Worm (Caenorhabditis elegans) whole organism, late embryonic: ENCODE data around the gene ZC190.4.

Experiments
- C38D4.7 ChIP-seq: fragments of 200-800 bp; sonication (Bioruptor generic); optimal IDR thresholded peaks from 2 replicates; lab custom pipeline; 2018; ENCODE audit warnings: mild to moderate bottlenecking, missing genetic modification characterization, moderate library complexity, missing compliant biosample characterization
- K02D7.2 ChIP-seq: sonication (generic microtip); optimal IDR thresholded peaks from 2 replicates; lab custom pipeline; 2017; ENCODE audit warnings: mild to moderate bottlenecking, missing genetic modification characterization, missing compliant biosample characterization
- K09A11.1 ChIP-seq: sonication (generic microtip); optimal IDR thresholded peaks from 2 replicates; lab custom pipeline; 2017; ENCODE audit warnings: antibody characterized with exemption, mild to moderate bottlenecking, missing genetic modification characterization, missing compliant biosample characterization; ENCODE audit not compliant: insufficient read depth
- T23F11.4 ChIP-seq: fragments of 200-800 bp; sonication (Bioruptor generic); optimal IDR thresholded peaks from 2 replicates; lab custom pipeline; 2018; ENCODE audit warnings: mild to moderate bottlenecking, missing genetic modification characterization, missing compliant biosample characterization
- ama-1 ChIP-seq: fragments of 150-350 bp; optimal IDR thresholded peaks from 2 replicates; lab custom pipeline; 2014
- ceh-14 ChIP-seq: sonication (generic microtip); optimal IDR thresholded peaks from 2 replicates; lab custom pipeline; 2016; ENCODE audit warnings: missing genotype, missing genetic modification characterization, missing compliant biosample characterization
- ceh-19 ChIP-seq: fragments of 200-800 bp; sonication (Bioruptor generic); optimal IDR thresholded peaks from 2 replicates; lab custom pipeline; 2018; ENCODE audit warnings: mild to moderate bottlenecking, missing genetic modification characterization, missing compliant biosample characterization
- ceh-2 ChIP-seq: sonication (generic microtip); optimal IDR thresholded peaks from 2 replicates; lab custom pipeline; 2016; ENCODE audit warnings: missing genotype, missing genetic modification characterization, missing compliant biosample characterization
- ceh-22 ChIP-seq: sonication (generic microtip); optimal IDR thresholded peaks from 2 replicates; lab custom pipeline; 2017; ENCODE audit warnings: missing biosample characterization, missing genetic modification characterization
- ceh-30 ChIP-seq: fragments of 150-350 bp; optimal IDR thresholded peaks from 2 replicates; lab custom pipeline; 2014; ENCODE audit warnings: missing biosample characterization, missing genetic modification characterization
- ceh-31 ChIP-seq: sonication (generic microtip); optimal IDR thresholded peaks from 2 replicates; lab custom pipeline; 2016; ENCODE audit warnings: missing genetic modification characterization, missing compliant biosample characterization
- ceh-34 ChIP-seq: sonication (generic microtip); optimal IDR thresholded peaks from 2 replicates; lab custom pipeline; 2016; ENCODE audit warnings: mild to moderate bottlenecking, missing genetic modification characterization, missing compliant biosample characterization
- ceh-48 ChIP-seq: sonication (generic microtip); optimal IDR thresholded peaks from 2 replicates; lab custom pipeline; 2016; ENCODE audit warnings: missing genetic modification characterization, inconsistent platforms, missing compliant biosample characterization
- ceh-6 ChIP-seq: fragments of 200-800 bp; sonication (Bioruptor generic); optimal IDR thresholded peaks from 2 replicates; lab custom pipeline; 2018; ENCODE audit warnings: mild to moderate bottlenecking, missing genetic modification characterization, missing compliant biosample characterization
- ceh-9 ChIP-seq: sonication (generic microtip); optimal IDR thresholded peaks from 2 replicates; lab custom pipeline; 2016; ENCODE audit warnings: mild to moderate bottlenecking, missing genetic modification characterization, inconsistent platforms, missing compliant biosample characterization
- che-1 ChIP-seq: sonication (generic microtip); optimal IDR thresholded peaks from 2 replicates; lab custom pipeline; 2016; ENCODE audit warnings: mild to moderate bottlenecking, missing genetic modification characterization, missing compliant biosample characterization
- dve-1 ChIP-seq: sonication (generic microtip); optimal IDR thresholded peaks from 2 replicates; lab custom pipeline; 2017; ENCODE audit warnings: antibody characterized with exemption, mild to moderate bottlenecking, missing genetic modification characterization, missing compliant biosample characterization
- elt-2 ChIP-seq: sonication (generic microtip); optimal IDR thresholded peaks from 2 replicates; lab custom pipeline; 2016; ENCODE audit warnings: missing genetic modification reagents, missing genetic modification characterization, missing compliant biosample characterization
- eyg-1 ChIP-seq: sonication (generic microtip); optimal IDR thresholded peaks from 2 replicates; lab custom pipeline; 2016; ENCODE audit warnings: missing genotype, missing genetic modification characterization, missing compliant biosample characterization
- fax-1 ChIP-seq: sonication (generic microtip); optimal IDR thresholded peaks from 2 replicates; lab custom pipeline; 2016; ENCODE audit warnings: missing genotype, missing genetic modification characterization, missing compliant biosample characterization
- fkh-10 ChIP-seq: fragments of 150-350 bp; optimal IDR thresholded peaks from 2 replicates; lab custom pipeline; 2014; ENCODE audit warnings: missing biosample characterization, missing genetic modification reagents, missing genetic modification characterization
- gmeb-2 ChIP-seq: sonication (generic microtip); optimal IDR thresholded peaks from 2 replicates; lab custom pipeline; 2016; ENCODE audit warnings: missing genetic modification characterization, inconsistent platforms, missing compliant biosample characterization
- hlh-13 ChIP-seq: fragments of 200-800 bp; sonication (Bioruptor generic); optimal IDR thresholded peaks from 2 replicates; lab custom pipeline; 2018; ENCODE audit warnings: mild to moderate bottlenecking, missing genetic modification characterization, missing compliant biosample characterization
- hlh-15 ChIP-seq: sonication (generic microtip); optimal IDR thresholded peaks from 2 replicates; lab custom pipeline; 2016; ENCODE audit warnings: missing genetic modification characterization, missing compliant biosample characterization
- hlh-6 ChIP-seq: sonication (generic microtip); optimal IDR thresholded peaks from 2 replicates; lab custom pipeline; 2016; ENCODE audit warnings: missing genotype, missing genetic modification characterization, missing compliant biosample characterization
- hlh-8 ChIP-seq: sonication (generic microtip); optimal IDR thresholded peaks from 2 replicates; lab custom pipeline; 2016; ENCODE audit warnings: missing genotype, missing genetic modification characterization, missing compliant biosample characterization
- lim-6 ChIP-seq: sonication (generic microtip); optimal IDR thresholded peaks from 2 replicates; lab custom pipeline; 2016; ENCODE audit warnings: missing genetic modification characterization, missing compliant biosample characterization
- lin-11 ChIP-seq: fragments of 200-800 bp; sonication (Bioruptor generic); optimal IDR thresholded peaks from 2 replicates; lab custom pipeline; 2018; ENCODE audit warnings: mild to moderate bottlenecking, missing genetic modification characterization, missing compliant biosample characterization
- nfya-1 ChIP-seq: sonication (generic microtip); optimal IDR thresholded peaks from 2 replicates; lab custom pipeline; 2017; ENCODE audit warnings: missing genetic modification characterization, mild to moderate bottlenecking, missing compliant biosample characterization, antibody characterized with exemption, moderate library complexity
- nhr-232 ChIP-seq: sonication (generic microtip); optimal IDR thresholded peaks from 2 replicates; lab custom pipeline; 2016; ENCODE audit warnings: missing genetic modification characterization, missing compliant biosample characterization
- npax-4 ChIP-seq: sonication (generic microtip); optimal IDR thresholded peaks from 2 replicates; lab custom pipeline; 2016; ENCODE audit warnings: missing genetic modification characterization, missing compliant biosample characterization
- odd-2 ChIP-seq: sonication (generic microtip); optimal IDR thresholded peaks from 2 replicates; lab custom pipeline; 2017; ENCODE audit warnings: antibody characterized with exemption, mild to moderate bottlenecking, missing genetic modification characterization, missing compliant biosample characterization
- pat-9 ChIP-seq: fragments of 200-800 bp; sonication (Bioruptor generic); optimal IDR thresholded peaks from 2 replicates; lab custom pipeline; 2018; ENCODE audit warnings: mild to moderate bottlenecking, missing genetic modification characterization, moderate library complexity, missing compliant biosample characterization
- pha-2 ChIP-seq: sonication (generic microtip); optimal IDR thresholded peaks from 2 replicates; lab custom pipeline; 2017; ENCODE audit warnings: mild to moderate bottlenecking, missing genetic modification characterization, missing compliant biosample characterization
- pha-4 ChIP-seq: fragments of 150-350 bp; optimal IDR thresholded peaks from 2 replicates; lab custom pipeline; 2018; ENCODE audit warnings: missing biosample characterization, missing genetic modification reagents, missing genetic modification characterization
- pqm-1 ChIP-seq: sonication (generic microtip); optimal IDR thresholded peaks from 2 replicates; lab custom pipeline; 2016; ENCODE audit warnings: missing genetic modification characterization, missing compliant biosample characterization
- pros-1 ChIP-seq: fragments of 150-350 bp; optimal IDR thresholded peaks from 2 replicates; lab custom pipeline; 2014; ENCODE audit warnings: missing biosample characterization, missing genetic modification reagents, missing genetic modification characterization
- ref-2 ChIP-seq: sonication (generic microtip); optimal IDR thresholded peaks from 2 replicates; lab custom pipeline; 2016; ENCODE audit warnings: missing genetic modification characterization, missing compliant biosample characterization
- rnt-1 ChIP-seq: sonication (generic microtip); optimal IDR thresholded peaks from 2 replicates; lab custom pipeline; 2016; ENCODE audit warnings: missing genetic modification characterization, missing compliant biosample characterization
- sdc-2 ChIP-seq: sonication (generic microtip); optimal IDR thresholded peaks from 2 replicates; lab custom pipeline; 2016; ENCODE audit warnings: missing genotype, missing genetic modification characterization, missing compliant biosample characterization
- sox-2 ChIP-seq: fragments of 200-800 bp; sonication (Bioruptor generic); IDR thresholded peaks from 2 replicates; pipeline ENCODE4 v1.3.6; 2022; ENCODE audit warnings: missing genetic modification reagents, missing genetic modification characterization, missing compliant biosample characterization
- syd-9 ChIP-seq: sonication (generic microtip); optimal IDR thresholded peaks from 2 replicates; lab custom pipeline; 2016; ENCODE audit warnings: mild to moderate bottlenecking, missing genetic modification characterization, moderate library complexity, missing compliant biosample characterization
- tbx-7 ChIP-seq: sonication (generic microtip); optimal IDR thresholded peaks from 2 replicates; lab custom pipeline; 2016; ENCODE audit warnings: missing genotype, missing genetic modification characterization, missing compliant biosample characterization
- ttx-3 ChIP-seq: sonication (generic microtip); optimal IDR thresholded peaks from 2 replicates; lab custom pipeline; 2016; ENCODE audit warnings: missing genetic modification reagents, missing genetic modification characterization, missing compliant biosample characterization
- unc-3 ChIP-seq, 2 experiments: fragments of 200-800 bp in 1 of 2; sonication (Bioruptor generic) in 1 of 2; sonication (generic microtip) in 1 of 2; conservative IDR thresholded peaks in 1 of 2; optimal IDR thresholded peaks in 1 of 2; 2 replicates each; pipeline versions ENCODE4 v1.3.6 to Lab custom; 2016 to 2022; ENCODE audit warnings: missing compliant biosample characterization in 2 of 2, missing genetic modification characterization in 2 of 2, missing genetic modification reagents in 1 of 2
- unc-55 ChIP-seq: sonication (generic microtip); optimal IDR thresholded peaks from 2 replicates; lab custom pipeline; 2017; ENCODE audit warnings: missing biosample characterization, missing genetic modification reagents, missing genetic modification characterization
- zip-5 ChIP-seq: sonication (generic microtip); optimal IDR thresholded peaks from 2 replicates; lab custom pipeline; 2016; ENCODE audit warnings: missing genetic modification characterization, missing compliant biosample characterization

ZC190.4 gene

ce11 chrV:8627580-8627979 lies 38.3 kb upstream of the ZC190.4 start:
- TF ChIP-seq ceh-6 (no peak), pqm-1 (tag; lab: Kevin White, UChicago) (no peak), pha-2 (tag; lab: Kevin White, UChicago) (no peak), ref-2 (tag; lab: Kevin White, UChicago) (no peak), eyg-1 (tag; lab: Kevin White, UChicago) (no peak), unc-55 (GFP tag; lab: Kevin White, UChicago) (no peak), che-1 (tag; lab: Kevin White, UChicago) (no peak), dve-1 (tag; lab: Kevin White, UChicago) (no peak), zip-5 (no peak), npax-4 (tag; lab: Kevin White, UChicago) (no peak), nhr-232 (tag; lab: Kevin White, UChicago) (no peak), K09A11.1 (tag; lab: Kevin White, UChicago) (no peak)

ce11 chrV:8629029-8629428 lies 36.8 kb upstream of the ZC190.4 start, which contains the start of gene F41E6.12:
Gene F41E6.12 (minus strand): TSS chrV:8629129.
- TF ChIP-seq ceh-14: no peak
- no peak for TF ChIP-seq tbx-7 (tag; lab: Kevin White, UChicago)
- TF ChIP-seq fax-1: no peak
- TF ChIP-seq ama-1 (lab: Kevin White, UChicago): no peak
- no peak for TF ChIP-seq syd-9
- no peak for TF ChIP-seq ceh-34
- TF ChIP-seq ceh-2: no peak
- no peak for TF ChIP-seq ceh-22
- no peak for TF ChIP-seq elt-2 (tag; lab: Kevin White, UChicago)
- no peak for TF ChIP-seq ceh-48 (tag; lab: Kevin White, UChicago)
- TF ChIP-seq rnt-1: no peak
- TF ChIP-seq lim-6: no peak
- TF ChIP-seq unc-55 (GFP tag; lab: Kevin White, UChicago): no peak
- no peak for TF ChIP-seq hlh-15 (tag; lab: Kevin White, UChicago)
- no peak for TF ChIP-seq pat-9 (tag; lab: Kevin White, UChicago)
- TF ChIP-seq npax-4 (tag; lab: Kevin White, UChicago): no peak
- TF ChIP-seq sox-2: no peak
- TF ChIP-seq hlh-13 (GFP tag; lab: Kevin White, UChicago): no peak
- no peak for TF ChIP-seq pros-1 (tag; lab: Kevin White, UChicago)
- TF ChIP-seq ref-2 (tag; lab: Kevin White, UChicago): no peak

ce11 chrV:8631277-8631765 lies 34.5 kb upstream of the ZC190.4 start, which contains the start of gene atg-18:
Gene atg-18 (minus strand): TSS chrV:8631327.
- TF ChIP-seq pha-4 (tag; lab: Kevin White, UChicago): no peak
- no peak for TF ChIP-seq ceh-30
- peak; percentile 36 for TF ChIP-seq K02D7.2
- TF ChIP-seq hlh-8 (tag; lab: Kevin White, UChicago): peak; percentile 56
- peak; percentile 68 for TF ChIP-seq nfya-1
- peak; percentile 36 for TF ChIP-seq pqm-1 (tag; lab: Kevin White, UChicago)
- peak; percentile 19 for TF ChIP-seq fkh-10 (GFP tag; lab: Kevin White, UChicago)
- peak; percentile 43 for TF ChIP-seq gmeb-2
- TF ChIP-seq syd-9: no peak
- peak; percentile 37 for TF ChIP-seq hlh-6 (tag; lab: Kevin White, UChicago)
- peak; percentile 80 for TF ChIP-seq K09A11.1 (tag; lab: Kevin White, UChicago)
- TF ChIP-seq ceh-31: peak; percentile 81
- TF ChIP-seq T23F11.4 (GFP tag; lab: Kevin White, UChicago): no peak
- TF ChIP-seq ttx-3 (tag; lab: Kevin White, UChicago): peak; percentile 65
- TF ChIP-seq pha-2 (tag; lab: Kevin White, UChicago): peak; percentile 14
- TF ChIP-seq sdc-2: peak; percentile 21
- TF ChIP-seq hlh-15 (tag; lab: Kevin White, UChicago): peak; percentile 32
- peak; percentile 39 for TF ChIP-seq C38D4.7 (GFP tag; lab: Kevin White, UChicago)
- TF ChIP-seq odd-2 (tag; lab: Kevin White, UChicago): peak; percentile 20
- TF ChIP-seq lim-6: no peak
- TF ChIP-seq ceh-19: peak; percentile 62
- peak; percentile 26 for TF ChIP-seq lin-11 (tag; lab: Kevin White, UChicago)
- no peak for TF ChIP-seq zip-5
- TF ChIP-seq ceh-9: no peak
- no peak for TF ChIP-seq sox-2
- TF ChIP-seq pros-1 (tag; lab: Kevin White, UChicago): no peak
- TF ChIP-seq unc-55 (GFP tag; lab: Kevin White, UChicago): no peak
- no peak for TF ChIP-seq ceh-6
- TF ChIP-seq ceh-14: peak; percentile 51
- peak; percentile 52 for TF ChIP-seq che-1 (tag; lab: Kevin White, UChicago)
- TF ChIP-seq ceh-2: peak; percentile 68
- no peak for TF ChIP-seq unc-3 (GFP tag; conservative IDR thresholded peaks at IDR 0.05; lab: Robert Waterston, UW)
- peak; percentile 63 for TF ChIP-seq unc-3 (tag; optimal IDR thresholded peaks at IDR 0.05; lab: Kevin White, UChicago)
